Worm (Caenorhabditis elegans) whole organism, late embryonic: ENCODE data around the gene D1014.6.

Experiments used
- ahr-1 ChIP-seq: sonication (generic microtip); optimal IDR thresholded peaks from 2 replicates; lab custom pipeline; 2016; ENCODE audit warnings: missing genetic modification characterization, missing compliant biosample characterization
- ama-1 ChIP-seq: fragments of 150-350 bp; optimal IDR thresholded peaks from 2 replicates; lab custom pipeline; 2014
- ceh-18 ChIP-seq: sonication (generic microtip); optimal IDR thresholded peaks from 2 replicates; lab custom pipeline; 2016; ENCODE audit warnings: missing genetic modification characterization, missing compliant biosample characterization
- dmd-4 ChIP-seq: sonication (generic microtip); optimal IDR thresholded peaks from 2 replicates; lab custom pipeline; 2016; ENCODE audit warnings: borderline replicate concordance, missing genetic modification characterization, missing compliant biosample characterization
- gmeb-2 ChIP-seq: sonication (generic microtip); optimal IDR thresholded peaks from 2 replicates; lab custom pipeline; 2016; ENCODE audit warnings: missing genetic modification characterization, inconsistent platforms, missing compliant biosample characterization
- hlh-13 ChIP-seq: fragments of 200-800 bp; sonication (Bioruptor generic); optimal IDR thresholded peaks from 2 replicates; lab custom pipeline; 2018; ENCODE audit warnings: mild to moderate bottlenecking, missing genetic modification characterization, missing compliant biosample characterization
- madf-2 ChIP-seq: sonication (generic microtip); optimal IDR thresholded peaks from 2 replicates; lab custom pipeline; 2017; ENCODE audit warnings: missing genetic modification characterization, missing compliant biosample characterization
- nfya-1 ChIP-seq: sonication (generic microtip); optimal IDR thresholded peaks from 2 replicates; lab custom pipeline; 2017; ENCODE audit warnings: missing genetic modification characterization, mild to moderate bottlenecking, missing compliant biosample characterization, antibody characterized with exemption, moderate library complexity
- nhr-11 ChIP-seq: fragments of 150-350 bp; optimal IDR thresholded peaks from 2 replicates; lab custom pipeline; 2014; ENCODE audit warnings: missing biosample characterization, missing genetic modification characterization
- pha-4 ChIP-seq: fragments of 150-350 bp; optimal IDR thresholded peaks from 2 replicates; lab custom pipeline; 2018; ENCODE audit warnings: missing biosample characterization, missing genetic modification reagents, missing genetic modification characterization
- pqm-1 ChIP-seq: sonication (generic microtip); optimal IDR thresholded peaks from 2 replicates; lab custom pipeline; 2016; ENCODE audit warnings: missing genetic modification characterization, missing compliant biosample characterization

DNA sequence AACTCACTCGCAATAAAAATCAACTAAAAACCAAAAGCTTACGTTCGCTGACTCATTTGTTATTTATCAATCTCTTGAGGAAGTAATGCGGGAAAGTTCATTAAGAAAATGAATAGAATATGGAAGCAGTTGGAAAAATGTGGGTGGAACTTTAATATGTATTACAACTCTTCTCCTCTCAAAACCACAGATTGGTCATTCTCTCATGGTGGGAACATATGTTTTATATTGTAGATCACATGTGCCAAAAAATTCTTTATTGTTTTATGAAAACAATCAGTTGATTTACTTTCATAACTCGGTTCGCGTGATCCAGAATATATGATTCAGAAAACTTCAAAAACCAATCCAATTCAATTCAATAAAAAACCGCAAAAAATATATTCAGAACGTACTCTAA lies 50.7 kb downstream of the D1014.6 start:
- TF ChIP-seq madf-2 (no peak), hlh-13 (GFP tag; lab: Kevin White, UChicago) (no peak), dmd-4 (tag; lab: Kevin White, UChicago) (no peak), pha-4 (tag; lab: Kevin White, UChicago) (no peak), ahr-1 (tag; lab: Kevin White, UChicago) (no peak), ama-1 (lab: Kevin White, UChicago) (no peak), gmeb-2 (no peak), ceh-18 (no peak), nfya-1 (no peak), nhr-11 (tag; lab: Kevin White, UChicago) (no peak), pqm-1 (tag; lab: Kevin White, UChicago) (no peak)
